Worm (Caenorhabditis elegans) whole organism, mixed stage, embryonic: ENCODE measurements around the gene fbxa-221.
A peak's percentile ranks its signal among the peaks of the same experiment; 100 is the strongest.
"Not testable (repeated sequence)": the region's sequence is repeated elsewhere in the genome, so short reads cannot be mapped to it uniquely, and the experiment has no call there.

Experiments used
- M03D4.4 ChIP-seq: sonication (generic microtip); optimal IDR thresholded peaks from 2 replicates; lab custom pipeline; 2017; ENCODE audit warnings: mild to moderate bottlenecking, missing genetic modification characterization, missing compliant biosample characterization
- blmp-1 ChIP-seq: fragments of 150-350 bp; optimal IDR thresholded peaks from 2 replicates; lab custom pipeline; 2014; ENCODE audit warnings: missing biosample characterization, missing genetic modification characterization
- ceh-39 ChIP-seq: fragments of 150-350 bp; optimal IDR thresholded peaks from 2 replicates; lab custom pipeline; 2014; ENCODE audit warnings: missing biosample characterization, missing genetic modification characterization
- ceh-43 ChIP-seq: fragments of 200-800 bp; sonication (Bioruptor generic); optimal IDR thresholded peaks from 2 replicates; lab custom pipeline; 2018; ENCODE audit warnings: mild to moderate bottlenecking, missing genetic modification characterization, moderate library complexity, missing compliant biosample characterization
- ceh-83 ChIP-seq: fragments of 200-800 bp; sonication (Bioruptor generic); optimal IDR thresholded peaks from 2 replicates; lab custom pipeline; 2018; ENCODE audit warnings: mild to moderate bottlenecking, missing genetic modification characterization, missing compliant biosample characterization
- ces-1 ChIP-seq: fragments of 150-350 bp; optimal IDR thresholded peaks from 2 replicates; lab custom pipeline; 2014; ENCODE audit warnings: missing biosample characterization, missing genetic modification reagents, missing genetic modification characterization
- cnd-1 ChIP-seq: fragments of 200-800 bp; sonication (Bioruptor generic); optimal IDR thresholded peaks from 2 replicates; lab custom pipeline; 2018; ENCODE audit warnings: mild to moderate bottlenecking, missing genetic modification characterization, missing compliant biosample characterization
- drap-1 ChIP-seq: fragments of 200-800 bp; sonication (Bioruptor generic); optimal IDR thresholded peaks from 3 replicates; lab custom pipeline; 2018; ENCODE audit warnings: mild to moderate bottlenecking, missing genetic modification characterization, missing compliant biosample characterization
- elt-3 ChIP-seq: fragments of 150-350 bp; optimal IDR thresholded peaks from 2 replicates; lab custom pipeline; 2014; ENCODE audit warnings: missing biosample characterization, missing genetic modification characterization
- ham-2 ChIP-seq: fragments of 200-800 bp; sonication (Bioruptor generic); optimal IDR thresholded peaks from 2 replicates; lab custom pipeline; 2018; ENCODE audit warnings: mild to moderate bottlenecking, missing genetic modification characterization, missing compliant biosample characterization
- hlh-1 ChIP-seq: fragments of 150-350 bp; optimal IDR thresholded peaks from 2 replicates; lab custom pipeline; 2014; ENCODE audit warnings: missing biosample characterization, missing genetic modification reagents, missing genetic modification characterization
- lin-13 ChIP-seq: fragments of 150-350 bp; optimal IDR thresholded peaks from 2 replicates; lab custom pipeline; 2014; ENCODE audit warnings: missing biosample characterization, missing genetic modification characterization
- lin-32 ChIP-seq: fragments of 200-800 bp; sonication (Bioruptor generic); optimal IDR thresholded peaks from 2 replicates; lab custom pipeline; 2018; ENCODE audit warnings: mild to moderate bottlenecking, missing genetic modification characterization, missing compliant biosample characterization
- lsy-2 ChIP-seq: fragments of 150-350 bp; optimal IDR thresholded peaks from 2 replicates; lab custom pipeline; 2014; ENCODE audit warnings: missing biosample characterization, missing genetic modification characterization
- mep-1 ChIP-seq: fragments of 150-350 bp; optimal IDR thresholded peaks from 2 replicates; lab custom pipeline; 2017; ENCODE audit warnings: missing biosample characterization, missing genetic modification reagents, missing genetic modification characterization, inconsistent platforms
- mls-2 ChIP-seq: sonication (generic microtip); optimal IDR thresholded peaks from 2 replicates; lab custom pipeline; 2016; ENCODE audit warnings: mild to moderate bottlenecking, missing genetic modification characterization, moderate library complexity, missing compliant biosample characterization
- nhr-2 ChIP-seq: fragments of 150-350 bp; optimal IDR thresholded peaks from 2 replicates; lab custom pipeline; 2014; ENCODE audit warnings: missing biosample characterization, missing genetic modification characterization
- nhr-237 ChIP-seq: fragments of 150-350 bp; optimal IDR thresholded peaks from 2 replicates; lab custom pipeline; 2014; ENCODE audit warnings: missing biosample characterization, missing genetic modification characterization
- nhr-76 ChIP-seq: sonication (generic microtip); optimal IDR thresholded peaks from 2 replicates; lab custom pipeline; 2017; ENCODE audit warnings: missing biosample characterization, missing genetic modification characterization
- snpc-4 ChIP-seq: fragments of 150-350 bp; optimal IDR thresholded peaks from 2 replicates; lab custom pipeline; 2014; ENCODE audit warnings: missing biosample characterization, missing genetic modification characterization
- sptf-1 ChIP-seq: sonication (generic microtip); optimal IDR thresholded peaks from 2 replicates; lab custom pipeline; 2017; ENCODE audit warnings: mild to moderate bottlenecking, missing genetic modification characterization, moderate library complexity, missing compliant biosample characterization
- tbx-8 ChIP-seq: fragments of 200-800 bp; sonication (Bioruptor generic); optimal IDR thresholded peaks from 2 replicates; lab custom pipeline; 2018; ENCODE audit warnings: mild to moderate bottlenecking, missing genetic modification characterization, moderate library complexity, missing compliant biosample characterization
- unc-120 ChIP-seq: sonication (generic microtip); optimal IDR thresholded peaks from 2 replicates; lab custom pipeline; 2017; ENCODE audit warnings: missing genetic modification characterization, missing compliant biosample characterization; ENCODE audit not compliant: poor library complexity, severe bottlenecking
- unc-39 ChIP-seq: fragments of 150-350 bp; optimal IDR thresholded peaks from 2 replicates; lab custom pipeline; 2014; ENCODE audit warnings: missing biosample characterization, missing genetic modification characterization
- zip-8 ChIP-seq: fragments of 150-350 bp; optimal IDR thresholded peaks from 2 replicates; lab custom pipeline; 2014; ENCODE audit warnings: missing biosample characterization, missing genetic modification characterization

fbxa-221 gene

ce11 chrX:114400-114799 is at the start of gene fbxa-221:
Gene fbxa-221, plus strand, starts transcription at chrX:114700.
- TF ChIP-seq sptf-1, zip-8, blmp-1 (tag; lab: Kevin White, UChicago): not testable (repeated sequence)

DNA sequence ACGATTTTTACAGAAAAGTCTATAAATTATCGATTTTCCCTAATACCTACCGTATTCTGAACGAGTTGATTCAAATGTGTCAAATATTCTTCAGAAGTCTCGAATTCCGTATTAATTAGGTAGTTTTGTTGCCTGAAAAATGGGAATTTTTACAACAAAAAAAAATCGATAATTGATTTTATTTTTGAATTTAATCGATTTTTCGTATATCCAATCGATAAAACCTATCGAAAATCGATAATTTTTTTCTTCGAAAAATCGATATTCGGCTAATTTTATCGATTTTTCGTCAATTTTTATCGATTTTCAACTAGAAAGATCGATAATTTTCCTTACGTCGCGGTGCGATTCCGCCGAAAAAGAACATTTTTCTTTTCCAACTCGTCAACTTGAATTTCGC is 29.9 kb upstream of the fbxa-221 start:
- no peak for TF ChIP-seq unc-120
- no peak for TF ChIP-seq ceh-39 (tag; lab: Kevin White, UChicago)
- no peak for TF ChIP-seq mls-2 (tag; lab: Kevin White, UChicago)
- TF ChIP-seq cnd-1 (tag; lab: Kevin White, UChicago), result no peak
- TF ChIP-seq tbx-8 (GFP tag; lab: Kevin White, UChicago), result no peak
- no peak for TF ChIP-seq lin-13 (tag; lab: Kevin White, UChicago)
- TF ChIP-seq ceh-43 (GFP tag; lab: Kevin White, UChicago), result no peak

ce11 chrX:88905-89304 is 25.6 kb upstream of the fbxa-221 start:
- TF ChIP-seq ceh-83 (GFP tag; lab: Kevin White, UChicago), result no peak
- TF ChIP-seq zip-8 (tag; lab: Kevin White, UChicago), result peak; percentile 94
- TF ChIP-seq, all 35 proteins: peak for 1

DNA sequence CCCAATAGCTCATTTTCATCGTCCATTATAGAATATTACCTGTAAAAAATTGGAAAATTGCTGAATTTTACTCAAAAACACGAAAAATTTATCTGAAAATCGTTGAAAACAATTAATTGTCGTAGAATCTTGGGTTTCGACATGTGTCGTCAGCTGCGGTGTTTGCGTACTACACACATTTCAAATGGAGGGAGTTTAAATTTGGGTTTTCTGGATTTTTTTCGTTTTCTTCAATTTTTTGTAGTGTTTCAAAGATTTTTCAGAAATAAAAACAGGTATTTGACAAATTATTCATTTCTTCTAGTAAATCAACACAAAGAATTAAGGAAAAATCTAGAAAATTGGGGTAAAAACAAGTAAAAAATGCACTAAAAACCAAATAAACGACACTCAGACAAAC is 9.8 kb upstream of the fbxa-221 start, which contains the start of gene Y73B3A.4:
Gene Y73B3A.4 (minus strand): TSS at position 41 of the 400 bp plus-strand sequence.
- not testable (repeated sequence) for TF ChIP-seq zip-8, ceh-39, hlh-1 (tag; lab: Kevin White, UChicago)
- TF ChIP-seq, all 35 proteins: peak for 0; not testable (repeated sequence) for 35

ce11 chrX:108929-109328 is 5.6 kb upstream of the fbxa-221 start, which contains the start of gene elk-2:
Gene elk-2, minus strand, starts transcription at chrX:109029.
- TF ChIP-seq drap-1 (GFP tag; lab: Kevin White, UChicago); zip-8 (tag; lab: Kevin White, UChicago); ham-2 (GFP tag; lab: Kevin White, UChicago): not testable (repeated sequence)

DNA sequence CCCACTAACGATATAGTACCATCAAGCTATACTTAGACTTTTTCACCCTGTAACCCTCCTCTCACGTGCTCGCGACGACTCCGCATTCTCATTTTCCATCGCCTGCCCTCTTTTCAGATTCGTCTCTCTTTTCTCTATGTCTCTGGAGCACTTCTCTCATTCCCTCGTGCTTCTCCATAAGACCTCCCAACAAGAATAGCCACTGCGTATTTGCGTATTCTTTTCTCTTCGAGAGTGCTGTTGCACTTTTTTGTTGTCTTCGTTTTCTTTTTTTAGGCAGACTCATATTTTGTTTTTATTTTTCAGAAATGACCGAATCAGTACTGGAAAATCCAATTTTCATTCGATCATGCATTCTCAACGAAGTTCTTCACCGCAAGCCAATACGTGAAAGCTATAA is 2.6 kb downstream of the fbxa-221 start, which contains the start of gene fbxa-222:
Gene fbxa-222 (plus strand): TSS at position 301 of the 400 bp plus-strand sequence.
- TF ChIP-seq sptf-1 (tag; lab: Kevin White, UChicago) (no peak), elt-3 (no peak), mls-2 (tag; lab: Kevin White, UChicago) (no peak), ham-2 (GFP tag; lab: Kevin White, UChicago) (no peak)

DNA sequence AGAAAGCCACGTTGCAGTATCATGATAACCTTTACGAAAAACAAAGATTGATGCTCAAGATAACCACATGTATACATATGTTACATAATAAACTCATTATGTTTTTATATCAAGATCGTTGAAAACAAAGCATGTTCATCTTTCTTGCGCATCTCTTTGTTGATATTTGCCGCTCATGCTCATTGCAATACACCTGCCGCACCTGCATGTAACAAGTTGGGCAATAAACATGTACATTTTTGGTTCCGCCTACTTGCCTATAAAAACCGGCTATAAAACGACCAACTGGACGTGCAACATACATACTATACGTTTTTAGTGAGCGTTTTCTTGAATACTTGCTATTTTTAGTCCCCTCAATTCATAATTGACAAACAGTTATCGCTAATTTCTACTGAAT is 4.9 kb downstream of the fbxa-221 start, which contains the start of gene fbxa-16:
Gene fbxa-16 (plus strand): TSS at position 301 of the 400 bp plus-strand sequence.
- TF ChIP-seq ceh-43 (GFP tag; lab: Kevin White, UChicago); M03D4.4 (tag; lab: Kevin White, UChicago); hlh-1 (tag; lab: Kevin White, UChicago): not testable (repeated sequence)

DNA sequence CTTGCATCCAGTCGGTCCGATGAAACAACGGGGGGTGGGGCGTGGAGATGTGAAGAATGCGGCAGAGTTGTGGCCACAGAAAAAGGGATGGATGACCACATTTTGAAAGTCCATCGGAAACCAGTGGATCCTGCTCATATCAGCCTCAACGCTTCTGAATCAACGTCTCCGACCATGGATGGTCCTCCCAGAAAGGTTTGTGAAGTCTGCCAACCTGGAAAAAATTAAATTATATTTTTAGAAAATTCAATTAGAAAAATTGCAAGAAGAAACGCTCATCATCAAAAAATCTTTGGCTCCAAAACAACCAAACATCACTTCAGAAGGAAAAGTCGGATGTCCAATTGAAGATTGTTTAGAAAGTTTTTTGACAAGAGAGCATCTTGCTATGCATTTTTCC is 26.6 kb downstream of the fbxa-221 start, which contains the start of gene Y73B3A.8:
Gene Y73B3A.8 (minus strand): TSS at position 101 of the 400 bp plus-strand sequence.
- TF ChIP-seq zip-8 (tag; lab: Kevin White, UChicago) (no peak), M03D4.4 (tag; lab: Kevin White, UChicago) (no peak), mep-1 (no peak), lsy-2 (tag; lab: Kevin White, UChicago) (no peak), hlh-1 (tag; lab: Kevin White, UChicago) (no peak), unc-39 (tag; lab: Kevin White, UChicago) (no peak), ces-1 (GFP tag; lab: Kevin White, UChicago) (no peak), nhr-237 (tag; lab: Kevin White, UChicago) (no peak), nhr-76 (tag; lab: Kevin White, UChicago) (no peak), snpc-4 (no peak), lin-32 (GFP tag; lab: Kevin White, UChicago) (no peak), tbx-8 (GFP tag; lab: Kevin White, UChicago) (no peak), nhr-2 (tag; lab: Kevin White, UChicago) (no peak), blmp-1 (tag; lab: Kevin White, UChicago) (no peak), ham-2 (GFP tag; lab: Kevin White, UChicago) (no peak), mls-2 (tag; lab: Kevin White, UChicago) (no peak)
- TF ChIP-seq, all 35 proteins: peak for 0
